Fruit fly (Drosophila melanogaster) whole organism, embryonic: ENCODE results near the gene CG10011.

Experiments used
- CG14441 ChIP-seq: fragments of 200-800 bp; sonication (Bioruptor generic); IDR thresholded peaks from 2 replicates; pipeline ENCODE4 v1.3.6; 2022; ENCODE audit warnings: missing biosample characterization, missing genetic modification characterization
- CG4854 ChIP-seq: fragments of 200-800 bp; sonication (Bioruptor generic); optimal IDR thresholded peaks from 2 replicates; lab custom pipeline; 2016; ENCODE audit warnings: missing biosample characterization, missing genetic modification characterization, inconsistent platforms
- Fer3 ChIP-seq: fragments of 200-800 bp; sonication (Bioruptor generic); optimal IDR thresholded peaks from 2 replicates; lab custom pipeline; 2018; ENCODE audit warnings: missing biosample characterization, mild to moderate bottlenecking, missing genetic modification characterization, moderate library complexity
- HmgZ ChIP-seq: fragments of 200-800 bp; sonication (Bioruptor generic); optimal IDR thresholded peaks from 2 replicates; lab custom pipeline; 2018; ENCODE audit warnings: missing biosample characterization, mild to moderate bottlenecking, missing genetic modification characterization
- Hmr ChIP-seq: fragments of 200-800 bp; sonication (Bioruptor generic); optimal IDR thresholded peaks from 3 replicates; lab custom pipeline; 2017; ENCODE audit warnings: mild to moderate bottlenecking, missing biosample characterization, missing genetic modification reagents, missing genetic modification characterization
- Med ChIP-seq: fragments of 200-800 bp; sonication (Bioruptor generic); peaks from one replicate; lab custom pipeline; 2016; ENCODE audit warnings: missing biosample characterization, missing genetic modification characterization, mild to moderate bottlenecking, inconsistent platforms, moderate library complexity
- Optix ChIP-seq: fragments of 200-800 bp; sonication (Bioruptor generic); IDR thresholded peaks from 3 replicates; pipeline ENCODE4 v1.3.6; 2022; ENCODE audit warnings: missing biosample characterization, missing genetic modification characterization
- PHDP ChIP-seq: fragments of 200-800 bp; sonication (Bioruptor generic); optimal IDR thresholded peaks from 3 replicates; lab custom pipeline; 2018; ENCODE audit warnings: missing biosample characterization, mild to moderate bottlenecking, missing genetic modification characterization, moderate library complexity
- croc ChIP-seq: fragments of 200-800 bp; sonication (Bioruptor generic); conservative IDR thresholded peaks from 3 replicates; pipeline ENCODE4 v1.3.6; 2022; ENCODE audit warnings: missing biosample characterization, missing genetic modification characterization
- ken ChIP-seq: fragments of 200-800 bp; sonication (Bioruptor generic); IDR thresholded peaks from 3 replicates; pipeline ENCODE4 v1.3.6; 2022; ENCODE audit warnings: missing biosample characterization, missing genetic modification characterization
- lilli ChIP-seq: fragments of 200-800 bp; sonication (Bioruptor generic); optimal IDR thresholded peaks from 3 replicates; lab custom pipeline; 2016; ENCODE audit warnings: missing biosample characterization, missing genetic modification characterization
- nau ChIP-seq: fragments of 200-800 bp; sonication (Bioruptor generic); optimal IDR thresholded peaks from 3 replicates; lab custom pipeline; 2017; ENCODE audit warnings: missing biosample characterization, mild to moderate bottlenecking, missing genetic modification characterization, missing genetic modification reagents
- phol ChIP-seq: fragments of 200-800 bp; sonication (Bioruptor generic); optimal IDR thresholded peaks from 3 replicates; lab custom pipeline; 2018; ENCODE audit warnings: missing biosample characterization, mild to moderate bottlenecking, missing genetic modification characterization, moderate library complexity
- slp2 ChIP-seq: fragments of 200-800 bp; sonication (Bioruptor generic); optimal IDR thresholded peaks from 2 replicates; lab custom pipeline; 2016; ENCODE audit warnings: missing biosample characterization, missing genetic modification characterization
- toy ChIP-seq: fragments of 200-800 bp; sonication (Bioruptor generic); IDR thresholded peaks from 2 replicates; pipeline ENCODE4 v1.3.6; 2022; ENCODE audit warnings: missing biosample characterization, missing genetic modification characterization
- ttk ChIP-seq: fragments of 200-800 bp; sonication (Bioruptor generic); IDR thresholded peaks from 2 replicates; pipeline ENCODE4 v2.1.2; 2022; ENCODE audit warnings: missing biosample characterization, missing genetic modification characterization

CG10011 gene

dm6 chr3R:28561320-28561831, 73.5 kb downstream of the CG10011 start (continued):
- TF ChIP-seq nau (GFP tag; lab: Kevin White, UChicago) (no peak), Hmr (GFP tag; lab: Kevin White, UChicago) (no peak), PHDP (tag; lab: Kevin White, UChicago) (no peak), CG14441 (no peak), phol (tag; lab: Kevin White, UChicago) (peak; percentile 23), croc (GFP tag; lab: Robert Waterston, UW) (no peak), ttk (no peak), HmgZ (tag; lab: Kevin White, UChicago) (no peak), CG4854 (no peak), Optix (GFP tag; lab: Robert Waterston, UW) (no peak), Fer3 (tag; lab: Kevin White, UChicago) (no peak), toy (GFP tag; lab: Robert Waterston, UW) (no peak), lilli (GFP tag; lab: Kevin White, UChicago) (no peak)

DNA sequence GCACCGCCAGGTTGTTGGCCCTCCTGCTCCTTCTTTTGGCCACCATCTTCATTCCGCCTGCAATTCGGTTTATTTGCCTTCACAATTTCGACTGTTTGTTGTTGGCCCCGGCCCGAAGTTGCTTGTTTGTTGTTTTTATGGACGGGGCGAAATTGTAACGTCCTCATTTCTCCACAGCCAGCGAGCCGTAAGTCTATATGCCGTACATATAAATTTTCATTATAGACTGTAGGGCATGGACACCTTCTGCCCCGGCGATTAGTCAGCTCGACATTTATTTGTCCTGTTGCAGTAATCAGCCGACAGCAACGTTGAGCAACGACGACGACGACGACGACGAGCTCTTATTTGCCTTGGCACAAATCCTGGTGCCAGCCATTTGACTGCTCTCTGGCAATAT, 76.1 kb downstream of the CG10011 start:
- TF ChIP-seq Med (GFP tag; lab: Kevin White, UChicago): peak; percentile 22
- TF ChIP-seq ken: 0 out of 3 replicates have a peak, but pooled peaks have one; percentile 18
- TF ChIP-seq slp2 (GFP tag; lab: Kevin White, UChicago): no peak
